Worm (Caenorhabditis elegans) whole organism, L1 larva: ENCODE results near the gene clec-76.

Experiments
- lin-15B ChIP-seq: fragments of 150-350 bp; sonication (generic microtip); optimal IDR thresholded peaks from 3 replicates; lab custom pipeline; 2014; ENCODE audit warnings: missing biosample characterization, missing genetic modification characterization
- nhr-28 ChIP-seq: fragments of 150-350 bp; optimal IDR thresholded peaks from 2 replicates; lab custom pipeline; 2014; ENCODE audit warnings: missing biosample characterization, missing genetic modification characterization
- nhr-47 ChIP-seq: sonication (generic microtip); optimal IDR thresholded peaks from 2 replicates; lab custom pipeline; 2016; ENCODE audit warnings: mild to moderate bottlenecking, missing genetic modification characterization, moderate library complexity, missing compliant biosample characterization

ce11 chrIV:3956705-3957104 lies 8.3 kb upstream of the clec-76 start, which contains the start of gene clec-74:
- TF ChIP-seq nhr-28 (tag; lab: Kevin White, UChicago) = no peak
- no peak for TF ChIP-seq lin-15B
- no peak for TF ChIP-seq nhr-47
